Fruit fly (Drosophila melanogaster): ENCODE results near the gene CG43391.

DNA sequence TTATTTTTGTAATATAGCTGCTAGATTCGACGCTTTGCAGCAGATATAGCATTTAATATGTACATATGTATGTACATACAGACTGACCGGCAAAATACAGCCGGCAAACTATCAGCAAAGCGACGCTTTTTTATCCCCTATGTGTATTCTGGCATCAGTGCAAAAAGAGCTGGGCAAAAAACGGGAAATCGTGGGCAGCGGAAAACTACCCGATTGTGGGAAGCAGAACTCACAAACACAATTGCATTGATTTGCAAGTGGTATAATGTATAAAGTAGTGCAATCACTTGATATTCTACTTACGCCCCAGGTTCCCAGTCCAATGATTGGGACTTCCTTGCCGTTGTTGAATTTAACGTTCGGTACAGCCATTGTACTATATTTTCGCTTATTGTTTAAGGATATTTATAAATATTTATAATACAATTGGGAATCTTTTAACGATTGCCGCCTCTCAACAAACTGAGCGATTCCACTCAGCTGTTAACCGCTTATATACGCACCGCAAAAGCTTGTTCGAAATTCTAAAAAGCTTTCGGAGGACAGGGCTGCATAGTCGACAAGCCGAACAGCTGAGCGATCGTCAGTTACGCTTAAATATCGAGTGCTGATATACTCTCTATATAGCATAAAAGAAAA lies 42.5 kb upstream of the CG43391 start:
- TF ChIP-seq Pif1A (GFP tag; optimal IDR thresholded peaks at IDR 0.05), result peak; percentile 15
- TF ChIP-seq CG8301 (tag; optimal IDR thresholded peaks at IDR 0.05), result no peak
- no peak for TF ChIP-seq CG13204 (GFP tag; optimal IDR thresholded peaks at IDR 0.05)
- peak; percentile 34; the same call in 1 of the 2 replicates for TF ChIP-seq Ets98B (GFP tag; IDR thresholded peaks at IDR 0.05)
- no peak for TF ChIP-seq CG10348 (GFP tag; IDR thresholded peaks at IDR 0.05)
- TF ChIP-seq CG17806 (tag; optimal IDR thresholded peaks at IDR 0.05), result no peak
- TF ChIP-seq D1 (tag; optimal IDR thresholded peaks at IDR 0.05), result no peak
- peak; percentile 44 for TF ChIP-seq EcR (GFP tag; optimal IDR thresholded peaks at IDR 0.05)
- TF ChIP-seq gl (tag; optimal IDR thresholded peaks at IDR 0.05), result no peak

Measured in whole organism, pupa.